Fruit fly (Drosophila melanogaster) whole organism, embryonic: ENCODE measurements around the gene CG10280.

Source experiments
- Atf6 ChIP-seq: fragments of 200-800 bp; sonication (Bioruptor generic); IDR thresholded peaks from 2 replicates; pipeline ENCODE4 v1.3.6; 2022; ENCODE audit warnings: missing biosample characterization, missing genetic modification characterization
- Bdp1 ChIP-seq: fragments of 200-800 bp; sonication (Bioruptor generic); optimal IDR thresholded peaks from 3 replicates; lab custom pipeline; 2016; ENCODE audit warnings: missing biosample characterization, missing genetic modification characterization
- Bgb ChIP-seq: fragments of 200-800 bp; sonication (Bioruptor generic); IDR thresholded peaks from 2 replicates; pipeline ENCODE4 v1.3.6; 2022; ENCODE audit warnings: missing biosample characterization, missing genetic modification characterization; ENCODE audit not compliant: partially characterized antibody
- CG12071 ChIP-seq: fragments of 200-800 bp; sonication (Bioruptor generic); optimal IDR thresholded peaks from 3 replicates; lab custom pipeline; 2018; ENCODE audit warnings: missing biosample characterization, mild to moderate bottlenecking, missing genetic modification characterization
- CG1233 ChIP-seq: fragments of 200-800 bp; sonication (Bioruptor generic); optimal IDR thresholded peaks from 4 replicates; lab custom pipeline; 2018; ENCODE audit warnings: missing biosample characterization, mild to moderate bottlenecking, missing genetic modification characterization
- CG12744 ChIP-seq: fragments of 200-800 bp; sonication (Bioruptor generic); optimal IDR thresholded peaks from 2 replicates; lab custom pipeline; 2016; ENCODE audit warnings: missing biosample characterization, missing genetic modification characterization
- CG14441 ChIP-seq: fragments of 200-800 bp; sonication (Bioruptor generic); IDR thresholded peaks from 2 replicates; pipeline ENCODE4 v1.3.6; 2022; ENCODE audit warnings: missing biosample characterization, missing genetic modification characterization
- CG15011 ChIP-seq: fragments of 200-800 bp; sonication (Bioruptor generic); optimal IDR thresholded peaks from 3 replicates; lab custom pipeline; 2018; ENCODE audit warnings: missing biosample characterization, mild to moderate bottlenecking, missing genetic modification characterization
- CG15601 ChIP-seq: fragments of 200-800 bp; sonication (Bioruptor generic); optimal IDR thresholded peaks from 3 replicates; lab custom pipeline; 2019; ENCODE audit warnings: missing biosample characterization, mild to moderate bottlenecking, missing genetic modification characterization, moderate library complexity
- CG1647 ChIP-seq: fragments of 200-800 bp; sonication (Bioruptor generic); optimal IDR thresholded peaks from 3 replicates; lab custom pipeline; 2016; ENCODE audit warnings: missing biosample characterization, missing genetic modification characterization
- CG2199 ChIP-seq: fragments of 200-800 bp; sonication (Bioruptor generic); IDR thresholded peaks from 3 replicates; pipeline ENCODE4 v1.3.6; 2022; ENCODE audit warnings: missing biosample characterization, missing genetic modification characterization
- CG2712 ChIP-seq: fragments of 200-800 bp; optimal IDR thresholded peaks from 3 replicates; lab custom pipeline; 2019; ENCODE audit warnings: missing biosample characterization, mild to moderate bottlenecking, missing genetic modification characterization, moderate library complexity
- CG43689 ChIP-seq: fragments of 200-800 bp; sonication (Bioruptor generic); IDR thresholded peaks from 2 replicates; pipeline ENCODE4 v1.3.6; 2022; ENCODE audit warnings: missing biosample characterization, missing genetic modification characterization
- CG4404 ChIP-seq: fragments of 200-800 bp; sonication (Bioruptor generic); IDR thresholded peaks from 2 replicates; pipeline ENCODE4 v1.3.6; 2022; ENCODE audit warnings: missing biosample characterization, missing genetic modification characterization
- CG5180 ChIP-seq: fragments of 200-800 bp; sonication (Bioruptor generic); optimal IDR thresholded peaks from 3 replicates; lab custom pipeline; 2017; ENCODE audit warnings: missing biosample characterization, missing genetic modification characterization, mild to moderate bottlenecking, moderate library complexity, missing genetic modification reagents
- CG7271 ChIP-seq: fragments of 200-800 bp; sonication (Bioruptor generic); optimal IDR thresholded peaks from 2 replicates; lab custom pipeline; 2018; ENCODE audit warnings: missing biosample characterization, mild to moderate bottlenecking, missing genetic modification characterization, moderate library complexity
- CG8281 ChIP-seq: fragments of 200-800 bp; sonication (Bioruptor generic); optimal IDR thresholded peaks from 2 replicates; lab custom pipeline; 2018; ENCODE audit warnings: missing biosample characterization, mild to moderate bottlenecking, missing genetic modification characterization, moderate library complexity
- CG9609 ChIP-seq: fragments of 200-800 bp; sonication (Bioruptor generic); optimal IDR thresholded peaks from 3 replicates; lab custom pipeline; 2016; ENCODE audit warnings: missing biosample characterization, missing genetic modification characterization
- CG9727 ChIP-seq: fragments of 200-800 bp; sonication (Bioruptor generic); optimal IDR thresholded peaks from 3 replicates; lab custom pipeline; 2017; ENCODE audit warnings: missing biosample characterization, mild to moderate bottlenecking, missing genetic modification characterization
- Camta ChIP-seq: fragments of 200-800 bp; sonication (Bioruptor generic); optimal IDR thresholded peaks from 2 replicates; lab custom pipeline; 2016; ENCODE audit warnings: missing biosample characterization, missing genetic modification characterization
- CoRest ChIP-seq: fragments of 200-800 bp; sonication (Bioruptor generic); optimal IDR thresholded peaks from 3 replicates; lab custom pipeline; 2018; ENCODE audit warnings: missing biosample characterization, mild to moderate bottlenecking, missing genetic modification characterization, moderate library complexity
- Dip3 ChIP-seq: fragments of 200-800 bp; sonication (Bioruptor generic); optimal IDR thresholded peaks from 3 replicates; lab custom pipeline; 2016; ENCODE audit warnings: missing biosample characterization, missing genetic modification characterization
- Dll ChIP-seq: fragments of 200-800 bp; sonication (Bioruptor generic); IDR thresholded peaks from 4 replicates; pipeline ENCODE4 v1.3.6; 2022; ENCODE audit warnings: missing biosample characterization, missing genetic modification characterization; ENCODE audit not compliant: partially characterized antibody
- Ets65A ChIP-seq: fragments of 200-800 bp; sonication (Bioruptor generic); peaks from one replicate; lab custom pipeline; 2016; ENCODE audit warnings: missing biosample characterization, missing genetic modification characterization
- Fer1 ChIP-seq: fragments of 200-800 bp; sonication (Bioruptor generic); optimal IDR thresholded peaks from 2 replicates; lab custom pipeline; 2017; ENCODE audit warnings: missing biosample characterization, mild to moderate bottlenecking, missing genetic modification characterization
- HmgZ ChIP-seq: fragments of 200-800 bp; sonication (Bioruptor generic); optimal IDR thresholded peaks from 2 replicates; lab custom pipeline; 2018; ENCODE audit warnings: missing biosample characterization, mild to moderate bottlenecking, missing genetic modification characterization
- Hr3 ChIP-seq: fragments of 200-800 bp; sonication (Bioruptor generic); optimal IDR thresholded peaks from 3 replicates; lab custom pipeline; 2016; ENCODE audit warnings: missing biosample characterization, missing genetic modification characterization
- MESR4 ChIP-seq: fragments of 200-800 bp; sonication (Bioruptor generic); optimal IDR thresholded peaks from 2 replicates; lab custom pipeline; 2018; ENCODE audit warnings: missing biosample characterization, mild to moderate bottlenecking, missing genetic modification characterization, moderate library complexity
- Mad ChIP-seq: fragments of 200-800 bp; sonication (Bioruptor generic); optimal IDR thresholded peaks from 2 replicates; lab custom pipeline; 2016; ENCODE audit warnings: missing biosample characterization, missing genetic modification characterization
- Meics ChIP-seq: fragments of 200-800 bp; sonication (Bioruptor generic); optimal IDR thresholded peaks from 2 replicates; lab custom pipeline; 2017; ENCODE audit warnings: missing biosample characterization, mild to moderate bottlenecking, missing genetic modification characterization
- Mes4 ChIP-seq: fragments of 200-800 bp; sonication (Bioruptor generic); optimal IDR thresholded peaks from 2 replicates; lab custom pipeline; 2016; ENCODE audit warnings: missing biosample characterization, missing genetic modification characterization
- Opbp ChIP-seq: fragments of 200-800 bp; sonication (Bioruptor generic); IDR thresholded peaks from 3 replicates; pipeline ENCODE4 v1.3.6; 2022; ENCODE audit warnings: missing biosample characterization, missing genetic modification characterization; ENCODE audit not compliant: partially characterized antibody
- Scr ChIP-seq: fragments of 200-800 bp; sonication (Bioruptor generic); IDR thresholded peaks from 2 replicates; pipeline ENCODE4 v1.3.6; 2022; ENCODE audit warnings: missing biosample characterization, missing genetic modification characterization; ENCODE audit not compliant: partially characterized antibody
- Sry-δ ChIP-seq: fragments of 200-800 bp; sonication (Bioruptor generic); optimal IDR thresholded peaks from 2 replicates; lab custom pipeline; 2016; ENCODE audit warnings: missing biosample characterization, missing genetic modification characterization
- bigmax ChIP-seq: fragments of 200-800 bp; sonication (Bioruptor generic); optimal IDR thresholded peaks from 2 replicates; lab custom pipeline; 2018; ENCODE audit warnings: missing biosample characterization, mild to moderate bottlenecking, missing genetic modification characterization
- caup ChIP-seq: fragments of 200-800 bp; sonication (Bioruptor generic); optimal IDR thresholded peaks from 3 replicates; lab custom pipeline; 2017; ENCODE audit warnings: missing biosample characterization, mild to moderate bottlenecking, missing genetic modification characterization, moderate library complexity; ENCODE audit not compliant: severe bottlenecking
- chn ChIP-seq: fragments of 200-800 bp; sonication (Bioruptor generic); optimal IDR thresholded peaks from 2 replicates; lab custom pipeline; 2016; ENCODE audit warnings: missing biosample characterization, missing genetic modification characterization
- crc ChIP-seq: fragments of 200-800 bp; sonication (Bioruptor generic); optimal IDR thresholded peaks from 2 replicates; lab custom pipeline; 2016; ENCODE audit warnings: missing biosample characterization, missing genetic modification characterization
- crol ChIP-seq: fragments of 200-800 bp; sonication (Bioruptor generic); IDR thresholded peaks from 2 replicates; pipeline ENCODE4 v1.3.6; 2022; ENCODE audit warnings: missing biosample characterization, missing genetic modification characterization
- dysf ChIP-seq: fragments of 200-800 bp; sonication (Bioruptor generic); IDR thresholded peaks from 3 replicates; pipeline ENCODE4 v1.3.6; 2022; ENCODE audit warnings: missing biosample characterization, missing genetic modification characterization
- gfzf ChIP-seq: fragments of 200-800 bp; sonication (Bioruptor generic); optimal IDR thresholded peaks from 2 replicates; lab custom pipeline; 2016; ENCODE audit warnings: missing biosample characterization, mild to moderate bottlenecking, missing genetic modification characterization, moderate library complexity
- ind ChIP-seq: fragments of 200-800 bp; sonication (Bioruptor generic); optimal IDR thresholded peaks from 3 replicates; lab custom pipeline; 2016; ENCODE audit warnings: missing biosample characterization, missing genetic modification characterization
- lilli ChIP-seq: fragments of 200-800 bp; sonication (Bioruptor generic); optimal IDR thresholded peaks from 3 replicates; lab custom pipeline; 2016; ENCODE audit warnings: missing biosample characterization, missing genetic modification characterization
- nerfin-1 ChIP-seq: fragments of 200-800 bp; sonication (Bioruptor generic); optimal IDR thresholded peaks from 3 replicates; lab custom pipeline; 2019; ENCODE audit warnings: missing biosample characterization, mild to moderate bottlenecking, missing genetic modification characterization, moderate library complexity
- nerfin-2 ChIP-seq: fragments of 200-800 bp; sonication (Bioruptor generic); IDR thresholded peaks from 2 replicates; pipeline ENCODE4 v1.3.6; 2022; ENCODE audit warnings: missing biosample characterization, missing genetic modification characterization; ENCODE audit not compliant: partially characterized antibody
- onecut ChIP-seq: fragments of 200-800 bp; sonication (Bioruptor generic); IDR thresholded peaks from 2 replicates; pipeline ENCODE4 v1.3.6; 2022; ENCODE audit warnings: missing biosample characterization, missing genetic modification characterization
- prd ChIP-seq, 3 experiments: fragments of >200 bp in 2 of 3; fragments of 200-800 bp in 1 of 3; sonication (Bioruptor generic) in 1 of 3; optimal IDR thresholded peaks in 2 of 3; IDR thresholded peaks in 1 of 3; 2 replicates in 2 of 3; 3 replicates in 1 of 3; pipeline versions ENCODE4 v1.3.6 to Lab custom; 2017 to 2022; ENCODE audit warnings: missing biosample characterization in 1 of 3, missing genetic modification characterization in 1 of 3
- psq ChIP-seq: fragments of 200-800 bp; sonication (Bioruptor generic); optimal IDR thresholded peaks from 2 replicates; lab custom pipeline; 2017; ENCODE audit warnings: missing biosample characterization, missing genetic modification characterization
- tna ChIP-seq: fragments of 200-800 bp; sonication (Bioruptor generic); IDR thresholded peaks from 2 replicates; pipeline ENCODE4 v1.3.6; 2022; ENCODE audit warnings: missing biosample characterization, missing genetic modification characterization; ENCODE audit not compliant: partially characterized antibody
- unpg ChIP-seq: fragments of 200-800 bp; sonication (Bioruptor generic); optimal IDR thresholded peaks from 3 replicates; lab custom pipeline; 2018; ENCODE audit warnings: missing biosample characterization, mild to moderate bottlenecking, missing genetic modification characterization, moderate library complexity

The CG10280 gene

dm6 chr3R:5998235-5998666, 13.5 kb downstream of the CG10280 start (continued):
- no peak for TF ChIP-seq CG1233 (GFP tag; lab: Kevin White, UChicago)
- no peak for TF ChIP-seq tna (GFP tag; lab: Robert Waterston, UW)
- no peak for TF ChIP-seq Opbp
- peak; percentile 31 for TF ChIP-seq nerfin-1
- TF ChIP-seq CG1647 = no peak
- no peak for TF ChIP-seq chn (GFP tag; lab: Kevin White, UChicago)
- TF ChIP-seq CG43689 (GFP tag; lab: Robert Waterston, UW) = no peak
- no peak for TF ChIP-seq Mes4 (GFP tag; lab: Kevin White, UChicago)
- TF ChIP-seq caup (GFP tag; lab: Kevin White, UChicago) = peak; percentile 48
- no peak for TF ChIP-seq Sry-δ
- TF ChIP-seq CG9727 = peak; percentile 62
- TF ChIP-seq CG14441 = peak; percentile 15; the same call in 1 of the 2 replicates
- peak; percentile 65 for TF ChIP-seq CG2712 (tag; lab: Kevin White, UChicago)
- TF ChIP-seq Meics (GFP tag; lab: Kevin White, UChicago) = peak; percentile 65
- TF ChIP-seq nerfin-2 = no peak
- peak; percentile 23 for TF ChIP-seq CG15011
- TF ChIP-seq CG7271 (tag; lab: Kevin White, UChicago) = no peak
- no peak for TF ChIP-seq gfzf (GFP tag; lab: Kevin White, UChicago)
- TF ChIP-seq Bdp1 (GFP tag; lab: Kevin White, UChicago) = peak; percentile 1
- no peak for TF ChIP-seq onecut (GFP tag; lab: Robert Waterston, UW)
- peak; percentile 63 for TF ChIP-seq CoRest (tag; lab: Kevin White, UChicago)
- TF ChIP-seq ind (GFP tag; lab: Kevin White, UChicago) = peak; percentile 54
- peak; percentile 38 for TF ChIP-seq Mad (GFP tag; lab: Kevin White, UChicago)
- peak; percentile 38 for TF ChIP-seq Hr3 (GFP tag; lab: Kevin White, UChicago)
- TF ChIP-seq Scr (GFP tag; lab: Robert Waterston, UW) = no peak
- no peak for TF ChIP-seq bigmax (GFP tag; lab: Kevin White, UChicago)
- no peak for TF ChIP-seq HmgZ (tag; lab: Kevin White, UChicago)
- TF ChIP-seq CG15601 = no peak
- no peak for TF ChIP-seq MESR4 (GFP tag; lab: Kevin White, UChicago)
- TF ChIP-seq Dip3 (GFP tag; lab: Kevin White, UChicago) = peak; percentile 35
- TF ChIP-seq lilli = peak; percentile 66
- peak; percentile 20 for TF ChIP-seq CG9609 (GFP tag; lab: Kevin White, UChicago)
- TF ChIP-seq Atf6 (GFP tag; lab: Robert Waterston, UW) = no peak; the same call in 1 of the 2 replicates
- no peak for TF ChIP-seq prd (optimal IDR thresholded peaks at IDR 0.05; lab: Kevin White, UChicago)
- peak; percentile 21; the same call in 1 of the 3 replicates for TF ChIP-seq prd (GFP tag; IDR thresholded peaks at IDR 0.05; lab: Robert Waterston, UW)
- peak; percentile 49 for TF ChIP-seq Fer1
- no peak for TF ChIP-seq CG2199 (GFP tag; lab: Robert Waterston, UW)
- TF ChIP-seq Dll (GFP tag; lab: Robert Waterston, UW) = no peak
- peak; percentile 2 for TF ChIP-seq CG8281 (tag; lab: Kevin White, UChicago)
- peak; percentile 95 for TF ChIP-seq Ets65A (GFP tag; lab: Kevin White, UChicago)
- TF ChIP-seq crc (GFP tag; lab: Kevin White, UChicago) = peak; percentile 5
- peak; percentile 37 for TF ChIP-seq CG12071 (GFP tag; lab: Kevin White, UChicago)
- TF ChIP-seq dysf (GFP tag; lab: Robert Waterston, UW) = peak; percentile 60; the same call in 2 of the 3 replicates
- no peak for TF ChIP-seq crol (GFP tag; lab: Robert Waterston, UW)
- peak; percentile 47 for TF ChIP-seq unpg
- TF ChIP-seq CG4404 (GFP tag; lab: Robert Waterston, UW) = 0 out of 2 replicates have a peak, but pooled peaks have one; percentile 9
- peak; percentile 39 for TF ChIP-seq CG5180 (GFP tag; lab: Kevin White, UChicago)
- peak; percentile 31 for TF ChIP-seq Camta (GFP tag; lab: Kevin White, UChicago)
- TF ChIP-seq Bgb (GFP tag; lab: Robert Waterston, UW) = no peak
- TF ChIP-seq CG12744 (GFP tag; lab: Kevin White, UChicago) = no peak
- no peak for TF ChIP-seq psq (GFP tag; lab: Kevin White, UChicago)
